Fruit fly (Drosophila melanogaster) whole organism, embryonic: ENCODE data around the gene Ctr1A.

ENCODE experiments used
- Atf3 ChIP-seq: fragments of 200-800 bp; sonication (Bioruptor generic); optimal IDR thresholded peaks from 3 replicates; lab custom pipeline; 2016; ENCODE audit warnings: missing biosample characterization, missing genetic modification characterization
- CG11093 ChIP-seq: fragments of 200-800 bp; sonication (Bioruptor generic); IDR thresholded peaks from 3 replicates; pipeline ENCODE4 v1.3.6; 2022; ENCODE audit warnings: missing biosample characterization, missing genetic modification characterization
- CG12236 ChIP-seq: fragments of 200-800 bp; sonication (Bioruptor generic); optimal IDR thresholded peaks from 2 replicates; lab custom pipeline; 2016; ENCODE audit warnings: missing biosample characterization, missing genetic modification characterization
- CG12942 ChIP-seq: fragments of 200-800 bp; sonication (Bioruptor generic); optimal IDR thresholded peaks from 3 replicates; lab custom pipeline; 2016; ENCODE audit warnings: missing biosample characterization, missing genetic modification characterization
- CG14050 ChIP-seq: fragments of 200-800 bp; sonication (Bioruptor generic); IDR thresholded peaks from 3 replicates; pipeline ENCODE4 v1.3.6; 2022; ENCODE audit warnings: missing biosample characterization, missing genetic modification characterization
- CG15269 ChIP-seq: fragments of 200-800 bp; sonication (Bioruptor generic); optimal IDR thresholded peaks from 2 replicates; lab custom pipeline; 2018; ENCODE audit warnings: missing biosample characterization, mild to moderate bottlenecking, missing genetic modification characterization, moderate library complexity
- CG15479 ChIP-seq: fragments of 200-800 bp; sonication (Bioruptor generic); optimal IDR thresholded peaks from 3 replicates; lab custom pipeline; 2019; ENCODE audit warnings: missing biosample characterization, mild to moderate bottlenecking, missing genetic modification characterization, moderate library complexity
- CG16863 ChIP-seq: fragments of 200-800 bp; sonication (Bioruptor generic); optimal IDR thresholded peaks from 3 replicates; lab custom pipeline; 2016; ENCODE audit warnings: missing biosample characterization, missing genetic modification characterization
- CG18262 ChIP-seq: fragments of 200-800 bp; optimal IDR thresholded peaks from 3 replicates; lab custom pipeline; 2019; ENCODE audit warnings: missing biosample characterization, mild to moderate bottlenecking, missing genetic modification characterization, moderate library complexity
- CG31224 ChIP-seq: fragments of 200-800 bp; sonication (Bioruptor generic); IDR thresholded peaks from 2 replicates; pipeline ENCODE4 v1.3.6; 2022; ENCODE audit warnings: missing biosample characterization, missing genetic modification characterization
- CG31365 ChIP-seq: fragments of 200-800 bp; sonication (Bioruptor generic); optimal IDR thresholded peaks from 2 replicates; lab custom pipeline; 2018; ENCODE audit warnings: missing biosample characterization, mild to moderate bottlenecking, missing genetic modification characterization
- CG4730 ChIP-seq: fragments of 200-800 bp; sonication (Bioruptor generic); IDR thresholded peaks from 2 replicates; pipeline ENCODE4 v1.3.6; 2022; ENCODE audit warnings: missing biosample characterization, missing genetic modification characterization
- CG8290 ChIP-seq, 3 experiments: fragments of 200-800 bp; sonication (Bioruptor generic); optimal IDR thresholded peaks; 2 replicates each; lab custom pipeline; 2016 to 2019; ENCODE audit warnings: missing biosample characterization in 3 of 3, missing genetic modification characterization in 3 of 3, mild to moderate bottlenecking in 2 of 3, moderate library complexity in 1 of 3
- Camta ChIP-seq: fragments of 200-800 bp; sonication (Bioruptor generic); optimal IDR thresholded peaks from 2 replicates; lab custom pipeline; 2016; ENCODE audit warnings: missing biosample characterization, missing genetic modification characterization
- Dbx ChIP-seq: fragments of 200-800 bp; sonication (Bioruptor generic); IDR thresholded peaks from 3 replicates; pipeline ENCODE4 v1.3.6; 2022; ENCODE audit warnings: missing biosample characterization, missing genetic modification characterization
- Deaf1 ChIP-seq: fragments of 200-800 bp; optimal IDR thresholded peaks from 3 replicates; lab custom pipeline; 2019; ENCODE audit warnings: missing biosample characterization, mild to moderate bottlenecking, missing genetic modification characterization, moderate library complexity
- Elba2 ChIP-seq: fragments of 200-800 bp; sonication (Bioruptor generic); optimal IDR thresholded peaks from 3 replicates; lab custom pipeline; 2016; ENCODE audit warnings: missing biosample characterization, missing genetic modification characterization
- Gsc ChIP-seq: fragments of 200-800 bp; sonication (Bioruptor generic); IDR thresholded peaks from 2 replicates; pipeline ENCODE4 v1.3.6; 2022; ENCODE audit warnings: missing biosample characterization, missing genetic modification characterization
- HmgZ ChIP-seq: fragments of 200-800 bp; sonication (Bioruptor generic); optimal IDR thresholded peaks from 2 replicates; lab custom pipeline; 2018; ENCODE audit warnings: missing biosample characterization, mild to moderate bottlenecking, missing genetic modification characterization
- Hr39 ChIP-seq: fragments of >200 bp; optimal IDR thresholded peaks from 2 replicates; lab custom pipeline; 2017
- Jarid2 ChIP-seq: fragments of 200-800 bp; sonication (Bioruptor generic); optimal IDR thresholded peaks from 3 replicates; lab custom pipeline; 2017; ENCODE audit warnings: mild to moderate bottlenecking, missing biosample characterization, missing genetic modification reagents, missing genetic modification characterization
- Lim3 ChIP-seq: fragments of 200-800 bp; sonication (Bioruptor generic); IDR thresholded peaks from 2 replicates; pipeline ENCODE4 v1.3.6; 2022; ENCODE audit warnings: missing biosample characterization, missing genetic modification characterization
- Mrtf ChIP-seq: fragments of 200-800 bp; sonication (Bioruptor generic); IDR thresholded peaks from 3 replicates; pipeline ENCODE4 v1.3.6; 2022; ENCODE audit warnings: missing biosample characterization, missing genetic modification characterization
- NC2α ChIP-seq: fragments of 200-800 bp; sonication (Bioruptor generic); optimal IDR thresholded peaks from 2 replicates; lab custom pipeline; 2016; ENCODE audit warnings: missing biosample characterization, missing genetic modification characterization
- NfI ChIP-seq: fragments of 200-800 bp; sonication (Bioruptor generic); optimal IDR thresholded peaks from 3 replicates; lab custom pipeline; 2018; ENCODE audit warnings: missing biosample characterization, mild to moderate bottlenecking, missing genetic modification characterization, moderate library complexity
- Poxn ChIP-seq: fragments of 200-800 bp; sonication (Bioruptor generic); IDR thresholded peaks from 2 replicates; pipeline ENCODE4 v1.3.6; 2022; ENCODE audit warnings: missing biosample characterization, missing genetic modification characterization
- ara ChIP-seq: fragments of 200-800 bp; sonication (Bioruptor generic); IDR thresholded peaks from 2 replicates; pipeline ENCODE4 v1.3.6; 2022; ENCODE audit warnings: missing biosample characterization, missing genetic modification characterization
- bcd ChIP-seq: fragments of 200-800 bp; sonication (Bioruptor generic); optimal IDR thresholded peaks from 2 replicates; lab custom pipeline; 2017; ENCODE audit warnings: missing biosample characterization, mild to moderate bottlenecking, missing genetic modification characterization
- bigmax ChIP-seq: fragments of 200-800 bp; sonication (Bioruptor generic); optimal IDR thresholded peaks from 2 replicates; lab custom pipeline; 2018; ENCODE audit warnings: missing biosample characterization, mild to moderate bottlenecking, missing genetic modification characterization
- btn ChIP-seq: fragments of 200-800 bp; sonication (Bioruptor generic); optimal IDR thresholded peaks from 2 replicates; lab custom pipeline; 2016; ENCODE audit warnings: missing biosample characterization, missing genetic modification characterization
- cg ChIP-seq: fragments of 200-800 bp; sonication (Bioruptor generic); optimal IDR thresholded peaks from 3 replicates; lab custom pipeline; 2019; ENCODE audit warnings: missing biosample characterization, mild to moderate bottlenecking, missing genetic modification characterization, moderate library complexity
- dan ChIP-seq: fragments of 200-800 bp; sonication (Bioruptor generic); IDR thresholded peaks from 2 replicates; pipeline ENCODE4 v1.3.6; 2022; ENCODE audit warnings: missing biosample characterization, missing genetic modification characterization
- dati ChIP-seq: fragments of 200-800 bp; sonication (Bioruptor generic); IDR thresholded peaks from 2 replicates; pipeline ENCODE4 v1.3.6; 2022; ENCODE audit warnings: missing biosample characterization, missing genetic modification characterization
- ems ChIP-seq: fragments of 200-800 bp; sonication (Bioruptor generic); optimal IDR thresholded peaks from 3 replicates; lab custom pipeline; 2016; ENCODE audit warnings: missing biosample characterization, missing genetic modification characterization
- fru ChIP-seq: fragments of >200 bp; optimal IDR thresholded peaks from 2 replicates; lab custom pipeline; 2017
- ftz-f1 ChIP-seq: fragments of 200-800 bp; sonication (Bioruptor generic); optimal IDR thresholded peaks from 2 replicates; lab custom pipeline; 2016; ENCODE audit warnings: missing biosample characterization, missing genetic modification characterization
- grn ChIP-seq: fragments of 200-800 bp; sonication (Bioruptor generic); optimal IDR thresholded peaks from 3 replicates; lab custom pipeline; 2017; ENCODE audit warnings: missing biosample characterization, missing genetic modification characterization
- gro ChIP-seq: fragments of 200-800 bp; sonication (Bioruptor generic); optimal IDR thresholded peaks from 2 replicates; lab custom pipeline; 2016; ENCODE audit warnings: missing biosample characterization, missing genetic modification characterization
- gsb ChIP-seq: fragments of 200-800 bp; sonication (Bioruptor generic); IDR thresholded peaks from 2 replicates; pipeline ENCODE4 v1.3.6; 2022; ENCODE audit warnings: missing biosample characterization, missing genetic modification characterization
- gt ChIP-seq: fragments of 200-800 bp; sonication (Bioruptor generic); IDR thresholded peaks from 2 replicates; pipeline ENCODE4 v1.3.6; 2022; ENCODE audit warnings: missing biosample characterization, missing genetic modification characterization
- hb ChIP-seq: fragments of 200-800 bp; sonication (Bioruptor generic); IDR thresholded peaks from 3 replicates; pipeline ENCODE4 v1.3.6; 2022; ENCODE audit warnings: missing biosample characterization, missing genetic modification characterization; ENCODE audit not compliant: partially characterized antibody
- inv ChIP-seq: fragments of 200-800 bp; sonication (Bioruptor generic); IDR thresholded peaks from 2 replicates; pipeline ENCODE4 v1.3.6; 2022; ENCODE audit warnings: missing biosample characterization, missing genetic modification characterization; ENCODE audit not compliant: partially characterized antibody
- knrl ChIP-seq: fragments of 200-800 bp; sonication (Bioruptor generic); IDR thresholded peaks from 3 replicates; pipeline ENCODE4 v1.3.6; 2022; ENCODE audit warnings: missing biosample characterization, missing genetic modification characterization; ENCODE audit not compliant: partially characterized antibody
- nmo ChIP-seq: fragments of 200-800 bp; sonication (Bioruptor generic); optimal IDR thresholded peaks from 2 replicates; lab custom pipeline; 2018; ENCODE audit warnings: missing biosample characterization, mild to moderate bottlenecking, missing genetic modification characterization, moderate library complexity
- onecut ChIP-seq: fragments of 200-800 bp; sonication (Bioruptor generic); IDR thresholded peaks from 2 replicates; pipeline ENCODE4 v1.3.6; 2022; ENCODE audit warnings: missing biosample characterization, missing genetic modification characterization
- otp ChIP-seq: fragments of 200-800 bp; sonication (Bioruptor generic); IDR thresholded peaks from 3 replicates; pipeline ENCODE4, ENCODE4 v1.3.6; 2022; ENCODE audit warnings: missing biosample characterization, missing genetic modification characterization
- pzg ChIP-seq: fragments of 200-800 bp; sonication (Bioruptor generic); optimal IDR thresholded peaks from 3 replicates; lab custom pipeline; 2018; ENCODE audit warnings: missing biosample characterization, mild to moderate bottlenecking, missing genetic modification characterization, moderate library complexity
- slp2 ChIP-seq: fragments of 200-800 bp; sonication (Bioruptor generic); optimal IDR thresholded peaks from 2 replicates; lab custom pipeline; 2016; ENCODE audit warnings: missing biosample characterization, missing genetic modification characterization
- so ChIP-seq: fragments of 200-800 bp; sonication (Bioruptor generic); IDR thresholded peaks from 3 replicates; pipeline ENCODE4 v1.3.6; 2022; ENCODE audit warnings: missing biosample characterization, missing genetic modification characterization
- stwl ChIP-seq: fragments of 200-800 bp; sonication (Bioruptor generic); optimal IDR thresholded peaks from 3 replicates; lab custom pipeline; 2018; ENCODE audit warnings: missing biosample characterization, mild to moderate bottlenecking, missing genetic modification characterization, moderate library complexity
- trh ChIP-seq: fragments of 200-800 bp; sonication (Bioruptor generic); optimal IDR thresholded peaks from 2 replicates; lab custom pipeline; 2016; ENCODE audit warnings: missing biosample characterization, missing genetic modification characterization
- unpg ChIP-seq: fragments of 200-800 bp; sonication (Bioruptor generic); optimal IDR thresholded peaks from 3 replicates; lab custom pipeline; 2018; ENCODE audit warnings: missing biosample characterization, mild to moderate bottlenecking, missing genetic modification characterization, moderate library complexity
- wdn ChIP-seq: fragments of 200-800 bp; sonication (Bioruptor generic); IDR thresholded peaks from 2 replicates; pipeline ENCODE4 v1.3.6; 2022; ENCODE audit warnings: missing biosample characterization, missing genetic modification characterization

Ctr1A gene

DNA sequence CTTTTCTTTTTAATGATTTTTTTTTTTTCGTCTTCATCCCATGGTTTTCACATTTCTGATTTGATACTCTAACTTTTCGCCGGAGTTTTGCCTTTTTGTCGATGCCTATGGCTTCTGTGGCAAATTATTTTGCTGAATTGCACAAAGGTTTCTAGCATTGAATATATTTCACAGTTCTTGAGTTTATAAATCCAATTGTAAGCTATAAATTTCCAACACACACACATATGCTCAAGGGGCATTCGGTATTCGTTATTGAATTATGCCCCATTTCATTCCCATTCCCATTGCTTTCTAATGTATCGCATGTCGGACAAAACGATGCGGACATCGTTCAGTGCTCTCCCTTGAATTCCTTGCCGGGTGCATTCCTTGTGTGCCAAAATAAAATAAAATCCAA is 46.0 kb upstream of the Ctr1A start (continued):
- TF ChIP-seq CG12236 (GFP tag; lab: Kevin White, UChicago) (no peak), knrl (no peak), grn (GFP tag; lab: Kevin White, UChicago) (no peak), CG12942 (GFP tag; lab: Kevin White, UChicago) (no peak), CG8290 (GFP tag; optimal IDR thresholded peaks at IDR 0.05; lab: Kevin White, UChicago) (peak; percentile 12), CG8290 (tag; optimal IDR thresholded peaks at IDR 0.05; lab: Kevin White, UChicago) (no peak), fru (no peak), ara (peak; percentile 76), btn (no peak), inv (GFP tag; lab: Robert Waterston, UW) (no peak), slp2 (GFP tag; lab: Kevin White, UChicago) (peak; percentile 39), CG15479 (GFP tag; lab: Kevin White, UChicago) (no peak), CG31224 (GFP tag; lab: Robert Waterston, UW) (no peak), otp (GFP tag; lab: Robert Waterston, UW) (peak; percentile 70), Deaf1 (tag; lab: Kevin White, UChicago) (no peak), CG11093 (peak; percentile 59; the same call in 2 of the 3 replicates), Jarid2 (GFP tag; lab: Kevin White, UChicago) (no peak), CG4730 (GFP tag; lab: Robert Waterston, UW) (peak; percentile 66), Gsc (no peak; the same call in none of the 2 replicates), unpg (GFP tag; lab: Kevin White, UChicago) (peak; percentile 35), gro (GFP tag; lab: Kevin White, UChicago) (no peak), Lim3 (GFP tag; lab: Robert Waterston, UW) (no peak), CG18262 (tag; lab: Kevin White, UChicago) (peak; percentile 67), HmgZ (no peak), pzg (GFP tag; lab: Kevin White, UChicago) (no peak), ftz-f1 (GFP tag; lab: Kevin White, UChicago) (no peak), Poxn (no peak), Dbx (GFP tag; lab: Robert Waterston, UW) (no peak), onecut (peak; percentile 67), ems (GFP tag; lab: Kevin White, UChicago) (no peak), gt (GFP tag; lab: Robert Waterston, UW) (0 out of 2 replicates have a peak, but pooled peaks have one; percentile 30), CG31365 (tag; lab: Kevin White, UChicago) (no peak), Elba2 (GFP tag; lab: Kevin White, UChicago) (no peak), trh (no peak), nmo (peak; percentile 45), wdn (GFP tag; lab: Robert Waterston, UW) (no peak), dan (GFP tag; lab: Robert Waterston, UW) (no peak; the same call in 1 of the 2 replicates), NC2α (no peak), bigmax (GFP tag; lab: Kevin White, UChicago) (no peak), stwl (tag; lab: Kevin White, UChicago) (no peak), CG14050 (no peak), dati (GFP tag; lab: Robert Waterston, UW) (peak; percentile 4; the same call in 1 of the 2 replicates), Atf3 (GFP tag; lab: Kevin White, UChicago) (no peak), CG16863 (GFP tag; lab: Kevin White, UChicago) (peak; percentile 52), Hr39 (lab: Kevin White, UChicago) (no peak), CG15269 (tag; lab: Kevin White, UChicago) (peak; percentile 3), gsb (no peak), cg (GFP tag; lab: Kevin White, UChicago) (no peak), bcd (GFP tag; lab: Kevin White, UChicago) (peak; percentile 36), Camta (GFP tag; lab: Kevin White, UChicago) (peak; percentile 63), Mrtf (peak; percentile 56; the same call in 2 of the 3 replicates), so (GFP tag; lab: Robert Waterston, UW) (peak; percentile 70; the same call in 1 of the 3 replicates), hb (GFP tag; lab: Robert Waterston, UW) (no peak), NfI (GFP tag; lab: Kevin White, UChicago) (no peak)
